Fruit fly (Drosophila melanogaster) whole organism, pupa: ENCODE results near the gene CG11583.

Source experiments
- CG13204 ChIP-seq: fragments of 200-800 bp; sonication (Bioruptor generic); optimal IDR thresholded peaks from 2 replicates; lab custom pipeline; 2018; ENCODE audit warnings: missing biosample characterization, mild to moderate bottlenecking, missing genetic modification characterization, moderate library complexity
- CG34367 ChIP-seq: fragments of 200-800 bp; sonication (Bioruptor generic); optimal IDR thresholded peaks from 2 replicates; lab custom pipeline; 2018; ENCODE audit warnings: missing biosample characterization, mild to moderate bottlenecking, missing genetic modification characterization
- CG4496 ChIP-seq: fragments of 200-800 bp; sonication (Bioruptor generic); IDR thresholded peaks from 3 replicates; pipeline ENCODE4 v1.3.6; 2022; ENCODE audit warnings: missing biosample characterization, missing genetic modification characterization
- CG9948 ChIP-seq: fragments of 200-800 bp; sonication (Bioruptor generic); optimal IDR thresholded peaks from 2 replicates; lab custom pipeline; 2018; ENCODE audit warnings: missing biosample characterization, mild to moderate bottlenecking, missing genetic modification characterization, moderate library complexity
- Pif1B ChIP-seq: fragments of 200-800 bp; sonication (Bioruptor generic); optimal IDR thresholded peaks from 3 replicates; lab custom pipeline; 2016; ENCODE audit warnings: missing biosample characterization, missing genetic modification characterization
- fd96Ca ChIP-seq: fragments of 200-800 bp; sonication (Bioruptor generic); IDR thresholded peaks from 3 replicates; pipeline ENCODE4 v1.3.6; 2022; ENCODE audit warnings: missing biosample characterization, missing genetic modification characterization

DNA sequence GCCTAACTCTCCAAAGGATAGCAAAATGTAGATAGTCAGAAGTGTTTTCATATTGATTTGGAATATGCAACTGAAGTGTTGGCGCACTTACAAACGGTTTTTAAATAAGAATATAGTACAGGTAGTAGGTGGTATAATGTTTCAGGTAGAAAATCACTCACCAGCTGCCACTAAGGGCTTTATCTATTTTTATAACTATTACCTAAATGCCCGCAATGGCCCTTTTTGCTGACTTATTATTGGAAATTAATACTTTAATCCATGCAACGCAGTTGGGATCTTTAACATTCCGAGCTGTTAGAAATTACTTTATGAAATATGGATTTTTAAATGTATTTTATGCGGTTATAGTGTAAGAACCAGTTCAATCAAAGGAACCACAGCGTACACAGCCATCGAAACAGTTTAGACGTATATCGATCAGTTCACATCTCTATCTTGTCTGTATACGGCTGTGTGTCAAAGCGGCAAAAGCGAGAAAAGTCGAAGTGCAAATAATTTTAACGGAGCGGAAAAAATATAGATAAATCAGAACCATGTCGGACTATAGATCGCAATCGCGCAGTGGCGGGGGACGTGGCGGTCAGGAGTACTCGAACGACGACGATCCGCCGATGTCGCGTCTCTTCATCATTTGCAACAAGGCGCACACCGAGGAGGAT is 942 bp upstream of the CG11583 start, which contains the start of the genes srw and CG1316:
- TF ChIP-seq Pif1B, result no peak
- no peak for TF ChIP-seq fd96Ca (GFP tag; lab: Robert Waterston, UW)
- peak; percentile 11; the same call in 1 of the 3 replicates for TF ChIP-seq CG4496 (GFP tag; lab: Robert Waterston, UW)
- no peak for TF ChIP-seq CG13204 (GFP tag; lab: Kevin White, UChicago)
- no peak for TF ChIP-seq CG34367 (tag; lab: Kevin White, UChicago)
- no peak for TF ChIP-seq CG9948 (tag; lab: Kevin White, UChicago)
